Worm (Caenorhabditis elegans) whole organism, young adult: ENCODE measurements around the gene bicd-1.

Experiments
- B0336.3 ChIP-seq: fragments of 200-800 bp; sonication (Bioruptor generic); IDR thresholded peaks from 2 replicates; pipeline ENCODE4 v1.3.6; 2022; ENCODE audit warnings: missing genetic modification characterization, missing compliant biosample characterization
- D2030.7 ChIP-seq: fragments of 200-800 bp; sonication (Bioruptor generic); IDR thresholded peaks from 2 replicates; pipeline ENCODE4 v1.3.6; 2022; ENCODE audit warnings: missing genetic modification reagents, missing genetic modification characterization, missing compliant biosample characterization
- F10E7.11 ChIP-seq: sonication (generic microtip); optimal IDR thresholded peaks from 2 replicates; lab custom pipeline; 2017; ENCODE audit warnings: mild to moderate bottlenecking, missing genetic modification characterization, moderate library complexity, missing compliant biosample characterization
- F23B12.7 ChIP-seq: sonication (generic microtip); optimal IDR thresholded peaks from 2 replicates; lab custom pipeline; 2017; ENCODE audit warnings: missing genetic modification characterization, mild to moderate bottlenecking, missing compliant biosample characterization, antibody characterized with exemption, moderate library complexity; ENCODE audit not compliant: insufficient read depth
- F37B4.10 ChIP-seq: fragments of 200-800 bp; sonication (Bioruptor generic); IDR thresholded peaks from 2 replicates; pipeline ENCODE4 v1.3.6; 2022; ENCODE audit warnings: missing genetic modification characterization, missing compliant biosample characterization
- F49E8.2 ChIP-seq: sonication (generic microtip); optimal IDR thresholded peaks from 3 replicates; lab custom pipeline; 2017; ENCODE audit warnings: missing genetic modification characterization, mild to moderate bottlenecking, missing compliant biosample characterization, antibody characterized with exemption, moderate library complexity; ENCODE audit not compliant: insufficient read depth
- F57A8.1 ChIP-seq: fragments of 200-800 bp; sonication (Bioruptor generic); optimal IDR thresholded peaks from 2 replicates; lab custom pipeline; 2018; ENCODE audit warnings: mild to moderate bottlenecking, missing genetic modification characterization, moderate library complexity, missing compliant biosample characterization
- F57C9.4 ChIP-seq: sonication (generic microtip); optimal IDR thresholded peaks from 2 replicates; lab custom pipeline; 2017; ENCODE audit warnings: mild to moderate bottlenecking, missing genetic modification characterization, missing compliant biosample characterization
- Y53F4B.3 ChIP-seq: fragments of 200-800 bp; sonication (Bioruptor generic); IDR thresholded peaks from 2 replicates; pipeline ENCODE4 v1.3.6; 2022; ENCODE audit warnings: missing genetic modification reagents, missing genetic modification characterization, missing compliant biosample characterization
- Y95B8A.8 ChIP-seq: fragments of 200-800 bp; sonication (Bioruptor generic); IDR thresholded peaks from 2 replicates; pipeline ENCODE4 v1.3.6; 2022; ENCODE audit warnings: missing genetic modification reagents, missing genetic modification characterization, missing compliant biosample characterization
- akir-1 ChIP-seq: fragments of 200-800 bp; sonication (Bioruptor generic); optimal IDR thresholded peaks from 2 replicates; lab custom pipeline; 2018; ENCODE audit warnings: mild to moderate bottlenecking, missing genetic modification characterization, moderate library complexity, missing compliant biosample characterization
- ama-1 ChIP-seq, 3 experiments: fragments of 150-350 bp in 1 of 3; sonication (generic microtip) in 2 of 3; optimal IDR thresholded peaks; 2 replicates each; lab custom pipeline; 2014 to 2018; ENCODE audit warnings: missing biosample characterization in 2 of 3, missing genetic modification characterization in 2 of 3, missing genetic modification reagents in 2 of 3
- aptf-3 ChIP-seq: fragments of 200-800 bp; sonication (Bioruptor generic); IDR thresholded peaks from 2 replicates; pipeline ENCODE4 v1.3.6; 2022; ENCODE audit warnings: missing genetic modification characterization, missing compliant biosample characterization
- cebp-1 ChIP-seq, 2 experiments: fragments of 200-800 bp in 1 of 2; sonication (Bioruptor generic) in 1 of 2; sonication (generic microtip) in 1 of 2; IDR thresholded peaks in 1 of 2; optimal IDR thresholded peaks in 1 of 2; 2 replicates each; pipeline versions ENCODE4 v1.3.6 to Lab custom; 2017 to 2022; ENCODE audit warnings: missing compliant biosample characterization in 2 of 2, missing genetic modification characterization in 2 of 2, mild to moderate bottlenecking in 1 of 2, missing genetic modification reagents in 1 of 2, moderate library complexity in 1 of 2
- ceh-100 ChIP-seq: fragments of 200-800 bp; sonication (Bioruptor generic); IDR thresholded peaks from 2 replicates; pipeline ENCODE4 v1.3.6; 2022; ENCODE audit warnings: missing genetic modification reagents, missing genetic modification characterization, missing compliant biosample characterization
- ceh-27 ChIP-seq: fragments of 200-800 bp; sonication (Bioruptor generic); optimal IDR thresholded peaks from 2 replicates; lab custom pipeline; 2018; ENCODE audit warnings: mild to moderate bottlenecking, missing genetic modification characterization, moderate library complexity, missing compliant biosample characterization
- ceh-58 ChIP-seq: fragments of 200-800 bp; sonication (Bioruptor generic); IDR thresholded peaks from 2 replicates; pipeline ENCODE4 v1.3.6; 2022; ENCODE audit warnings: missing genetic modification characterization, missing compliant biosample characterization
- dpff-1 ChIP-seq: sonication (generic microtip); optimal IDR thresholded peaks from 2 replicates; lab custom pipeline; 2017; ENCODE audit warnings: mild to moderate bottlenecking, missing genetic modification characterization, missing compliant biosample characterization
- egrh-3 ChIP-seq: fragments of 200-800 bp; sonication (Bioruptor generic); IDR thresholded peaks from 2 replicates; pipeline ENCODE4 v1.3.6; 2022; ENCODE audit warnings: missing genetic modification reagents, missing genetic modification characterization, missing compliant biosample characterization
- fkh-3 ChIP-seq: sonication (generic microtip); optimal IDR thresholded peaks from 2 replicates; lab custom pipeline; 2016; ENCODE audit warnings: mild to moderate bottlenecking, missing genetic modification characterization, missing compliant biosample characterization
- him-1 ChIP-seq: sonication (generic microtip); optimal IDR thresholded peaks from 2 replicates; lab custom pipeline; 2016; ENCODE audit warnings: missing genotype, missing genetic modification reagents, missing genetic modification characterization, missing compliant biosample characterization
- hmg-1.2 ChIP-seq: fragments of 200-800 bp; sonication (Bioruptor generic); IDR thresholded peaks from 2 replicates; pipeline ENCODE4 v1.3.6; 2022; ENCODE audit warnings: missing genetic modification reagents, missing genetic modification characterization, missing compliant biosample characterization
- hmg-20 ChIP-seq: fragments of 200-800 bp; sonication (Bioruptor generic); IDR thresholded peaks from 2 replicates; pipeline ENCODE4 v1.3.6; 2022; ENCODE audit warnings: missing genetic modification reagents, missing genetic modification characterization, missing compliant biosample characterization
- lin-26 ChIP-seq: fragments of 200-800 bp; sonication (Bioruptor generic); IDR thresholded peaks from 2 replicates; pipeline ENCODE4 v1.3.6; 2022; ENCODE audit warnings: missing genetic modification reagents, missing genetic modification characterization, missing compliant biosample characterization
- lir-1 ChIP-seq: fragments of 200-800 bp; sonication (Bioruptor generic); conservative IDR thresholded peaks from 2 replicates; pipeline ENCODE4 v1.3.6; 2022; ENCODE audit warnings: missing genetic modification reagents, missing genetic modification characterization, missing compliant biosample characterization
- lsy-27 ChIP-seq: sonication (generic microtip); optimal IDR thresholded peaks from 2 replicates; lab custom pipeline; 2017; ENCODE audit warnings: missing genetic modification characterization, mild to moderate bottlenecking, missing compliant biosample characterization, antibody characterized with exemption, missing genotype, borderline replicate concordance; ENCODE audit not compliant: insufficient read depth
- madf-8 ChIP-seq: fragments of 200-800 bp; sonication (Bioruptor generic); conservative IDR thresholded peaks from 2 replicates; pipeline ENCODE4 v1.3.6; 2022; ENCODE audit warnings: missing genetic modification reagents, missing genetic modification characterization, missing compliant biosample characterization
- mxl-1 ChIP-seq: sonication (generic microtip); optimal IDR thresholded peaks from 2 replicates; lab custom pipeline; 2016; ENCODE audit warnings: missing genetic modification characterization, missing compliant biosample characterization
- nfya-2 ChIP-seq: fragments of 200-800 bp; sonication (Bioruptor generic); IDR thresholded peaks from 2 replicates; pipeline ENCODE4 v1.3.6; 2022; ENCODE audit warnings: missing genetic modification reagents, missing genetic modification characterization, missing compliant biosample characterization
- nhr-179 ChIP-seq: sonication (generic microtip); optimal IDR thresholded peaks from 2 replicates; lab custom pipeline; 2016; ENCODE audit warnings: mild to moderate bottlenecking, missing genetic modification characterization, missing compliant biosample characterization
- nhr-80 ChIP-seq: sonication (generic microtip); optimal IDR thresholded peaks from 2 replicates; lab custom pipeline; 2016; ENCODE audit warnings: missing genetic modification characterization, missing compliant biosample characterization
- pbrm-1 ChIP-seq: fragments of 200-800 bp; sonication (Bioruptor generic); IDR thresholded peaks from 2 replicates; pipeline ENCODE4 v1.3.6; 2022; ENCODE audit warnings: missing genetic modification reagents, missing genetic modification characterization, missing compliant biosample characterization
- repo-1 ChIP-seq: sonication (generic microtip); optimal IDR thresholded peaks from 2 replicates; lab custom pipeline; 2017; ENCODE audit warnings: mild to moderate bottlenecking, missing genetic modification characterization, missing compliant biosample characterization
- sea-2 ChIP-seq: fragments of 200-800 bp; sonication (Bioruptor generic); IDR thresholded peaks from 2 replicates; pipeline ENCODE4 v1.3.6; 2022; ENCODE audit warnings: missing genetic modification characterization, missing compliant biosample characterization
- snpc-3.4 ChIP-seq: sonication (generic microtip); optimal IDR thresholded peaks from 2 replicates; lab custom pipeline; 2017; ENCODE audit warnings: missing genetic modification characterization, mild to moderate bottlenecking, missing compliant biosample characterization, antibody characterized with exemption, moderate library complexity, missing genotype, missing genetic modification reagents
- unc-62 ChIP-seq: fragments of 150-350 bp; optimal IDR thresholded peaks from 2 replicates; lab custom pipeline; 2014; ENCODE audit warnings: missing biosample characterization, missing genetic modification reagents, missing genetic modification characterization
- ztf-28 ChIP-seq: fragments of 200-800 bp; sonication (Bioruptor generic); IDR thresholded peaks from 2 replicates; pipeline ENCODE4 v1.3.6; 2022; ENCODE audit warnings: missing genetic modification reagents, missing genetic modification characterization, missing compliant biosample characterization

Gene bicd-1

DNA sequence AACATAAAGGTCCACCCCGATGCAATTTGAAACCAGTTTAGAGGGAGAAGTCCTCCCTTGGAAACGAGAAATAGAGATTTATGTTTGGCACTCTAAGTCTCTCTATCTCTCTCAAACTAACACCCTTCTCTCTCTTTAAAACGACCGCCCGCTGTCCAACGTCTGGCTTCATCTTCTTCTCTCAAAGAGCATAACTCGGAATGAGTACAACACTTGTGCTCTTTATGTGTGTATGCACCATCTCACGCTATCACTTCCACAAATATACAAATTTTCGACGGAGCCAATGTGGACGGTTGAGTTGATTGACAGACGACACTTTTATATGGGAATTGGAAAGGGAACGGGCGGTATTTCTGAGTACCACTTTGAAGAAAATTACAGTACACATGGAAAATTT lies 2.2 kb upstream of the bicd-1 start (continued):
- TF ChIP-seq akir-1 (GFP tag; lab: Kevin White, UChicago) = no peak
- no peak for TF ChIP-seq ama-1 (optimal IDR thresholded peaks at IDR 0.05; lab: Kevin White, UChicago)
- no peak for TF ChIP-seq ama-1 (GFP tag; optimal IDR thresholded peaks at IDR 0.05; lab: Kevin White, UChicago)
- TF ChIP-seq madf-8 (GFP tag; lab: Robert Waterston, UW) = no peak
- TF ChIP-seq lin-26 = no peak
- no peak for TF ChIP-seq lsy-27 (tag; lab: Kevin White, UChicago)
- TF ChIP-seq unc-62 (GFP tag; lab: Kevin White, UChicago) = no peak
- no peak for TF ChIP-seq ceh-27 (GFP tag; lab: Kevin White, UChicago)
- no peak for TF ChIP-seq ceh-58 (GFP tag; lab: Robert Waterston, UW)
- TF ChIP-seq B0336.3 (GFP tag; lab: Robert Waterston, UW) = no peak
- TF ChIP-seq lir-1 (GFP tag; lab: Robert Waterston, UW) = no peak
- no peak for TF ChIP-seq Y53F4B.3 (GFP tag; lab: Robert Waterston, UW)
- TF ChIP-seq nhr-80 (tag; lab: Kevin White, UChicago) = peak; percentile 94
- TF ChIP-seq F49E8.2 = no peak
- TF ChIP-seq snpc-3.4 (tag; lab: Kevin White, UChicago) = no peak
- no peak for TF ChIP-seq dpff-1 (tag; lab: Kevin White, UChicago)
- TF ChIP-seq F57C9.4 = no peak
- no peak for TF ChIP-seq mxl-1
- no peak for TF ChIP-seq F10E7.11 (tag; lab: Kevin White, UChicago)
- no peak for TF ChIP-seq F37B4.10 (GFP tag; lab: Robert Waterston, UW)
- no peak for TF ChIP-seq sea-2 (GFP tag; lab: Robert Waterston, UW)
- no peak for TF ChIP-seq D2030.7 (GFP tag; lab: Robert Waterston, UW)
- no peak for TF ChIP-seq ztf-28 (GFP tag; lab: Robert Waterston, UW)
- TF ChIP-seq nfya-2 (GFP tag; lab: Robert Waterston, UW) = no peak
- no peak for TF ChIP-seq hmg-20 (GFP tag; lab: Robert Waterston, UW)
- no peak for TF ChIP-seq egrh-3 (GFP tag; lab: Robert Waterston, UW)
- TF ChIP-seq Y95B8A.8 (GFP tag; lab: Robert Waterston, UW) = no peak

DNA sequence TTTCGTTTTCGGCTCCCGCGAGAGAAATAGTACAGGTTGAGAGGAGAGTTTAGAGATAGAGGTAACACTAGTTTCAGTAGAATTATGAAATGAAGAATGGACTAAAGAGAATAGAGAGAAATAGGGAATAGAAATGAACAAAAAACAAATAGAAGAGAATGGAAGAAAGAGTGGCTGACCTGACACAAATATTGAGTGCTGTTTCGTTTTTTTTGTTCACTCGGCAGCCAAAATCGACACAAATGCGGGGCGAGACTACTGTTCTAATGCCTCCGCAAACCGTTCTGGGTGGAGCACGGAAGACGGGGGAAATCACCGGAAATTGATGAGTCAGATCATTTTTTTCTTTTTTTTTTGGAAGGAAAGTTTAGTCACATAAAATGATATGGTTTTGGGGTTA lies 517 bp upstream of the bicd-1 start:
- TF ChIP-seq pbrm-1 (GFP tag; lab: Robert Waterston, UW) = no peak
- peak; percentile 74 for TF ChIP-seq hmg-1.2 (GFP tag; lab: Robert Waterston, UW)
- TF ChIP-seq F23B12.7 (tag; lab: Kevin White, UChicago) = no peak
- TF ChIP-seq repo-1 (tag; lab: Kevin White, UChicago) = no peak
- TF ChIP-seq cebp-1 (GFP tag; IDR thresholded peaks at IDR 0.05; lab: Robert Waterston, UW) = no peak
- TF ChIP-seq cebp-1 (tag; optimal IDR thresholded peaks at IDR 0.05; lab: Kevin White, UChicago) = peak; percentile 47
- no peak for TF ChIP-seq him-1 (tag; lab: Kevin White, UChicago)
- no peak for TF ChIP-seq F57A8.1
- no peak for TF ChIP-seq ceh-100 (GFP tag; lab: Robert Waterston, UW)
- TF ChIP-seq aptf-3 = no peak
- peak; percentile 12 for TF ChIP-seq nhr-80 (tag; lab: Kevin White, UChicago)
- no peak for TF ChIP-seq nhr-179 (tag; lab: Kevin White, UChicago)
- no peak for TF ChIP-seq fkh-3 (tag; lab: Kevin White, UChicago)
